Fruit fly (Drosophila melanogaster) whole organism, embryonic: Measurements from ENCODE around the gene CG14153.

ENCODE experiments used
- Aef1 ChIP-seq: fragments of 200-800 bp; sonication (Bioruptor generic); IDR thresholded peaks from 3 replicates; pipeline ENCODE4 v1.3.6; 2022; ENCODE audit warnings: missing biosample characterization, missing genetic modification characterization
- C15 ChIP-seq: fragments of 200-800 bp; sonication (Bioruptor generic); IDR thresholded peaks from 3 replicates; pipeline ENCODE4 v1.3.6; 2022; ENCODE audit warnings: missing biosample characterization, missing genetic modification characterization
- CG12219 ChIP-seq: fragments of 200-800 bp; sonication (Bioruptor generic); optimal IDR thresholded peaks from 3 replicates; lab custom pipeline; 2018; ENCODE audit warnings: missing biosample characterization, mild to moderate bottlenecking, missing genetic modification characterization
- CG12299 ChIP-seq: fragments of 200-800 bp; sonication (Bioruptor generic); optimal IDR thresholded peaks from 2 replicates; lab custom pipeline; 2018; ENCODE audit warnings: missing biosample characterization, mild to moderate bottlenecking, missing genetic modification characterization
- CG14014 ChIP-seq: fragments of 200-800 bp; sonication (Bioruptor generic); IDR thresholded peaks from 2 replicates; pipeline ENCODE4 v1.3.6; 2022; ENCODE audit warnings: missing biosample characterization, missing genetic modification characterization
- CG1602 ChIP-seq: fragments of 200-800 bp; sonication (Bioruptor generic); optimal IDR thresholded peaks from 3 replicates; lab custom pipeline; 2016; ENCODE audit warnings: missing biosample characterization, missing genetic modification characterization
- CG16815 ChIP-seq: fragments of 200-800 bp; sonication (Bioruptor generic); optimal IDR thresholded peaks from 3 replicates; lab custom pipeline; 2017; ENCODE audit warnings: missing biosample characterization, mild to moderate bottlenecking, missing genetic modification characterization
- CG17385 ChIP-seq: fragments of 200-800 bp; sonication (Bioruptor generic); optimal IDR thresholded peaks from 3 replicates; lab custom pipeline; 2018; ENCODE audit warnings: missing biosample characterization, mild to moderate bottlenecking, missing genetic modification characterization
- CG17829 ChIP-seq: fragments of 200-800 bp; optimal IDR thresholded peaks from 2 replicates; lab custom pipeline; 2019; ENCODE audit warnings: missing biosample characterization, mild to moderate bottlenecking, missing genetic modification characterization, moderate library complexity
- CG2889 ChIP-seq: fragments of 200-800 bp; sonication (Bioruptor generic); IDR thresholded peaks from 3 replicates; pipeline ENCODE4 v1.3.6; 2022; ENCODE audit warnings: missing biosample characterization, missing genetic modification characterization
- CG31365 ChIP-seq: fragments of 200-800 bp; sonication (Bioruptor generic); optimal IDR thresholded peaks from 2 replicates; lab custom pipeline; 2018; ENCODE audit warnings: missing biosample characterization, mild to moderate bottlenecking, missing genetic modification characterization
- CG3847 ChIP-seq: fragments of 200-800 bp; sonication (Bioruptor generic); IDR thresholded peaks from 2 replicates; pipeline ENCODE4 v1.3.6; 2022; ENCODE audit warnings: missing biosample characterization, missing genetic modification characterization
- CG4404 ChIP-seq: fragments of 200-800 bp; sonication (Bioruptor generic); IDR thresholded peaks from 2 replicates; pipeline ENCODE4 v1.3.6; 2022; ENCODE audit warnings: missing biosample characterization, missing genetic modification characterization
- CG6272 ChIP-seq: fragments of 200-800 bp; sonication (Bioruptor generic); IDR thresholded peaks from 2 replicates; pipeline ENCODE4 v1.3.6; 2022; ENCODE audit warnings: missing biosample characterization, missing genetic modification characterization
- CG7372 ChIP-seq: fragments of 200-800 bp; sonication (Bioruptor generic); IDR thresholded peaks from 2 replicates; pipeline ENCODE4 v1.3.6; 2022; ENCODE audit warnings: missing biosample characterization, missing genetic modification characterization
- CG7928 ChIP-seq: fragments of 200-800 bp; sonication (Bioruptor generic); optimal IDR thresholded peaks from 2 replicates; lab custom pipeline; 2017; ENCODE audit warnings: missing biosample characterization, mild to moderate bottlenecking, missing genetic modification characterization
- CG8281 ChIP-seq: fragments of 200-800 bp; sonication (Bioruptor generic); optimal IDR thresholded peaks from 2 replicates; lab custom pipeline; 2018; ENCODE audit warnings: missing biosample characterization, mild to moderate bottlenecking, missing genetic modification characterization, moderate library complexity
- CG8924 ChIP-seq: fragments of 200-800 bp; optimal IDR thresholded peaks from 3 replicates; lab custom pipeline; 2019; ENCODE audit warnings: missing biosample characterization, mild to moderate bottlenecking, missing genetic modification characterization, moderate library complexity
- CG8944 ChIP-seq: fragments of 200-800 bp; sonication (Bioruptor generic); optimal IDR thresholded peaks from 3 replicates; lab custom pipeline; 2016; ENCODE audit warnings: missing biosample characterization, missing genetic modification characterization
- CG9876 ChIP-seq: fragments of 200-800 bp; sonication (Bioruptor generic); optimal IDR thresholded peaks from 2 replicates; lab custom pipeline; 2016; ENCODE audit warnings: missing biosample characterization, missing genetic modification characterization
- Doc3 ChIP-seq: fragments of 200-800 bp; sonication (Bioruptor generic); IDR thresholded peaks from 3 replicates; pipeline ENCODE4 v1.3.6; 2022; ENCODE audit warnings: missing biosample characterization, missing genetic modification characterization; ENCODE audit not compliant: partially characterized antibody
- Elba2 ChIP-seq: fragments of 200-800 bp; sonication (Bioruptor generic); optimal IDR thresholded peaks from 3 replicates; lab custom pipeline; 2016; ENCODE audit warnings: missing biosample characterization, missing genetic modification characterization
- Ets97D ChIP-seq: fragments of 200-800 bp; sonication (Bioruptor generic); optimal IDR thresholded peaks from 3 replicates; lab custom pipeline; 2016; ENCODE audit warnings: missing biosample characterization, missing genetic modification characterization
- Gsc ChIP-seq: fragments of 200-800 bp; sonication (Bioruptor generic); IDR thresholded peaks from 2 replicates; pipeline ENCODE4 v1.3.6; 2022; ENCODE audit warnings: missing biosample characterization, missing genetic modification characterization
- Gug ChIP-seq: fragments of 200-800 bp; sonication (Bioruptor generic); IDR thresholded peaks from 4 replicates; pipeline ENCODE4 v1.3.6; 2022; ENCODE audit warnings: missing biosample characterization, missing genetic modification characterization
- HLHmδ ChIP-seq: fragments of 200-800 bp; sonication (Bioruptor generic); optimal IDR thresholded peaks from 2 replicates; lab custom pipeline; 2018; ENCODE audit warnings: missing biosample characterization, mild to moderate bottlenecking, missing genetic modification characterization, moderate library complexity
- MBD-R2 ChIP-seq: fragments of 200-800 bp; sonication (Bioruptor generic); IDR thresholded peaks from 2 replicates; pipeline ENCODE4 v1.3.6; 2022; ENCODE audit warnings: missing biosample characterization, missing genetic modification characterization
- NFAT ChIP-seq: fragments of 200-800 bp; sonication (Bioruptor generic); IDR thresholded peaks from 2 replicates; pipeline ENCODE4 v1.3.6; 2022; ENCODE audit warnings: missing biosample characterization, missing genetic modification characterization
- NfI ChIP-seq: fragments of 200-800 bp; sonication (Bioruptor generic); optimal IDR thresholded peaks from 3 replicates; lab custom pipeline; 2018; ENCODE audit warnings: missing biosample characterization, mild to moderate bottlenecking, missing genetic modification characterization, moderate library complexity
- Sry-β ChIP-seq: fragments of 200-800 bp; sonication (Bioruptor generic); optimal IDR thresholded peaks from 2 replicates; lab custom pipeline; 2018; ENCODE audit warnings: missing biosample characterization, mild to moderate bottlenecking, missing genetic modification characterization, moderate library complexity
- Stat92E ChIP-seq, 3 experiments: fragments of >200 bp in 2 of 3; fragments of 200-800 bp in 1 of 3; sonication (Bioruptor generic) in 1 of 3; optimal IDR thresholded peaks; 2 replicates each; lab custom pipeline; 2017 to 2019; ENCODE audit warnings: missing biosample characterization in 3 of 3, missing genetic modification characterization in 3 of 3, mild to moderate bottlenecking in 1 of 3, moderate library complexity in 1 of 3
- YL-1 ChIP-seq: fragments of 200-800 bp; sonication (Bioruptor generic); optimal IDR thresholded peaks from 3 replicates; lab custom pipeline; 2017; ENCODE audit warnings: missing biosample characterization, mild to moderate bottlenecking, missing genetic modification characterization
- bab2 ChIP-seq: fragments of 200-800 bp; sonication (Bioruptor generic); optimal IDR thresholded peaks from 2 replicates; lab custom pipeline; 2016; ENCODE audit warnings: missing biosample characterization, missing genetic modification characterization
- crol ChIP-seq: fragments of 200-800 bp; sonication (Bioruptor generic); IDR thresholded peaks from 2 replicates; pipeline ENCODE4 v1.3.6; 2022; ENCODE audit warnings: missing biosample characterization, missing genetic modification characterization
- da ChIP-seq: fragments of 200-800 bp; sonication (Bioruptor generic); optimal IDR thresholded peaks from 2 replicates; lab custom pipeline; 2016; ENCODE audit warnings: missing biosample characterization, missing genetic modification characterization
- dati ChIP-seq: fragments of 200-800 bp; sonication (Bioruptor generic); IDR thresholded peaks from 2 replicates; pipeline ENCODE4 v1.3.6; 2022; ENCODE audit warnings: missing biosample characterization, missing genetic modification characterization
- dysf ChIP-seq: fragments of 200-800 bp; sonication (Bioruptor generic); IDR thresholded peaks from 3 replicates; pipeline ENCODE4 v1.3.6; 2022; ENCODE audit warnings: missing biosample characterization, missing genetic modification characterization
- fd64A ChIP-seq: fragments of 200-800 bp; sonication (Bioruptor generic); optimal IDR thresholded peaks from 3 replicates; lab custom pipeline; 2018; ENCODE audit warnings: missing biosample characterization, mild to moderate bottlenecking, missing genetic modification characterization
- gem ChIP-seq: fragments of 200-800 bp; sonication (Bioruptor generic); optimal IDR thresholded peaks from 2 replicates; lab custom pipeline; 2019; ENCODE audit warnings: missing biosample characterization, mild to moderate bottlenecking, missing genetic modification characterization, moderate library complexity
- klu ChIP-seq: fragments of 200-800 bp; sonication (Bioruptor generic); IDR thresholded peaks from 2 replicates; pipeline ENCODE4 v1.3.6; 2022; ENCODE audit warnings: missing biosample characterization, missing genetic modification characterization
- nerfin-2 ChIP-seq: fragments of 200-800 bp; sonication (Bioruptor generic); IDR thresholded peaks from 2 replicates; pipeline ENCODE4 v1.3.6; 2022; ENCODE audit warnings: missing biosample characterization, missing genetic modification characterization; ENCODE audit not compliant: partially characterized antibody
- nom ChIP-seq: fragments of 200-800 bp; sonication (Bioruptor generic); optimal IDR thresholded peaks from 2 replicates; lab custom pipeline; 2017; ENCODE audit warnings: missing biosample characterization, missing genetic modification characterization, mild to moderate bottlenecking, moderate library complexity, missing genetic modification reagents
- pan ChIP-seq, 4 experiments: fragments of >200 bp in 3 of 4; fragments of 200-800 bp in 1 of 4; sonication (Bioruptor generic) in 1 of 4; optimal IDR thresholded peaks in 3 of 4; IDR thresholded peaks in 1 of 4; 2 replicates each; pipeline versions ENCODE4 v1.3.6 to Lab custom; 2017 to 2022; ENCODE audit warnings: missing biosample characterization in 2 of 4, missing genetic modification characterization in 2 of 4, mixed read lengths in 1 of 4
- pfk ChIP-seq: fragments of 200-800 bp; sonication (Bioruptor generic); optimal IDR thresholded peaks from 2 replicates; lab custom pipeline; 2018; ENCODE audit warnings: missing biosample characterization, mild to moderate bottlenecking, missing genetic modification characterization, moderate library complexity
- pho ChIP-seq: fragments of 200-800 bp; sonication (Bioruptor generic); optimal IDR thresholded peaks from 2 replicates; lab custom pipeline; 2016; ENCODE audit warnings: missing biosample characterization, missing genetic modification characterization
- sens-2 ChIP-seq: fragments of 200-800 bp; sonication (Bioruptor generic); IDR thresholded peaks from 2 replicates; pipeline ENCODE4 v1.3.6; 2022; ENCODE audit warnings: missing biosample characterization, missing genetic modification characterization
- tio ChIP-seq: fragments of 200-800 bp; sonication (Bioruptor generic); optimal IDR thresholded peaks from 2 replicates; lab custom pipeline; 2017; ENCODE audit warnings: missing biosample characterization, missing genetic modification characterization, inconsistent platforms
- tna ChIP-seq: fragments of 200-800 bp; sonication (Bioruptor generic); IDR thresholded peaks from 2 replicates; pipeline ENCODE4 v1.3.6; 2022; ENCODE audit warnings: missing biosample characterization, missing genetic modification characterization; ENCODE audit not compliant: partially characterized antibody
- z ChIP-seq: fragments of 200-800 bp; sonication (Bioruptor generic); IDR thresholded peaks from 3 replicates; pipeline ENCODE4 v1.3.6; 2022; ENCODE audit warnings: missing biosample characterization, missing genetic modification characterization

Gene CG14153

DNA sequence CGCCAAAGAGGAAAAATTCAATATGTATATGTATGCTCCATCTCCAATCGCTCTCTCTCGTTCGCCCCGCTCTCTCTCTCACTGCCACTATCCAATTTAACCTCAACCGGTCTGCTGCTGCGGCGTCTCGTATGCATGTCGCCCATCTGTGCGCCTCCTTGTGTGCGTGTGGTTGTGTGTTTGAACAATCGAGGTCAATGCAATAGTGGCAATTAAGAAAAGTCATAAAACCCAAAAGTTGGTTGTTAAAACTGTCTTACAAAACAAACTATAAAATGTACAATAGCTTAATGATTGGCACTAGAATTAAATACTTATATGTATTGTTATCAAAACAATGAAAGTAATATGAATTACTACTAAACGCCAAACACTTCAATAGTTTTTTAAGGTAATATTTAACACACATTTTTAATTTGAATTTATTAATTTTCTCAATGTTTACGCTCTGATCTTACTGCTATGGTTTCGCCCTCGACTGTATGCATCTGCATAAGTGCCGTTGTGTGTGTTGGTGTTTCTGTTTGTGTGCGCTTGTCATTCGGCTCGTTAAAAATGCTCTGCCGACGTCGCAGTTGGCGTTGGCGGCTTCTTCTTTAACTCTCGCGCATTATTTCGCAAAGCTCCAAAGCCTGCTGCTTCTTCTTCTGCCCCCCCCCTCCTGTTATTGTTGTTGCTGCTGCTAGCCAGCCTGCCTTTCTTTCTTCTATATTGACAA is 22.3 kb downstream of the CG14153 start (continued):
- TF ChIP-seq CG8924 (tag; lab: Kevin White, UChicago), result peak; percentile 99
- TF ChIP-seq CG7372, result peak; percentile 90
- TF ChIP-seq Aef1 (GFP tag; lab: Robert Waterston, UW), result peak; percentile 84
- TF ChIP-seq Stat92E (GFP tag; optimal IDR thresholded peaks at IDR 0.05; lab: Kevin White, UChicago), result peak in 2 of 3 experiments; percentile 73 to 98
- TF ChIP-seq CG12299 (tag; lab: Kevin White, UChicago), result peak; percentile 97
- peak; percentile 90 for TF ChIP-seq CG8281 (tag; lab: Kevin White, UChicago)
- TF ChIP-seq Gug, result peak; percentile 79
- TF ChIP-seq z (GFP tag; lab: Robert Waterston, UW), result no peak; the same call in 2 of the 3 replicates
- TF ChIP-seq nom, result peak; percentile 96
- TF ChIP-seq sens-2 (GFP tag; lab: Robert Waterston, UW), result peak; percentile 64
- TF ChIP-seq CG17829 (tag; lab: Kevin White, UChicago), result peak; percentile 99
- TF ChIP-seq nerfin-2 (GFP tag; lab: Robert Waterston, UW), result no peak
- TF ChIP-seq tio, result peak; percentile 97
- peak; percentile 60 for TF ChIP-seq CG8944 (GFP tag; lab: Kevin White, UChicago)
- peak; percentile 97 for TF ChIP-seq CG12219 (GFP tag; lab: Kevin White, UChicago)
- TF ChIP-seq da (GFP tag; lab: Kevin White, UChicago), result peak; percentile 52
- peak; percentile 67 for TF ChIP-seq Sry-β
- peak; percentile 44 for TF ChIP-seq CG9876
- TF ChIP-seq CG2889, result peak; percentile 84
- TF ChIP-seq fd64A (GFP tag; lab: Kevin White, UChicago), result peak; percentile 84
- peak; percentile 79; the same call in 2 of the 3 replicates for TF ChIP-seq C15 (GFP tag; lab: Robert Waterston, UW)
- TF ChIP-seq CG6272 (GFP tag; lab: Robert Waterston, UW), result peak; percentile 74
- peak; percentile 96 for TF ChIP-seq CG1602 (GFP tag; lab: Kevin White, UChicago)
- peak; percentile 89 for TF ChIP-seq bab2 (GFP tag; lab: Kevin White, UChicago)
- TF ChIP-seq YL-1 (GFP tag; lab: Kevin White, UChicago), result peak; percentile 95
- TF ChIP-seq klu (GFP tag; lab: Robert Waterston, UW), result peak; percentile 87
- no peak for TF ChIP-seq pan (optimal IDR thresholded peaks at IDR 0.05; lab: Kevin White, UChicago)
- TF ChIP-seq pan (GFP tag; optimal IDR thresholded peaks at IDR 0.05 in 1 of 2, IDR thresholded peaks at IDR 0.05 in 1 of 2), result peak in 1 of 2 experiments; percentile 95
- no peak for TF ChIP-seq tna (GFP tag; lab: Robert Waterston, UW)
- peak; percentile 97 for TF ChIP-seq NfI
- TF ChIP-seq pfk (GFP tag; lab: Kevin White, UChicago), result peak; percentile 48
- TF ChIP-seq CG14014 (GFP tag; lab: Robert Waterston, UW), result peak; percentile 90
- peak; percentile 66; the same call in 1 of the 2 replicates for TF ChIP-seq MBD-R2 (GFP tag; lab: Robert Waterston, UW)
- no peak for TF ChIP-seq Doc3
- no peak for TF ChIP-seq Gsc
- peak; percentile 81 for TF ChIP-seq dati
- TF ChIP-seq Elba2 (GFP tag; lab: Kevin White, UChicago), result peak; percentile 66
- peak; percentile 91 for TF ChIP-seq CG3847 (GFP tag; lab: Robert Waterston, UW)
- no peak for TF ChIP-seq HLHmδ (GFP tag; lab: Kevin White, UChicago)
- peak; percentile 95 for TF ChIP-seq dysf (GFP tag; lab: Robert Waterston, UW)
- peak; percentile 99 for TF ChIP-seq gem (tag; lab: Kevin White, UChicago)
- TF ChIP-seq crol, result peak; percentile 15; the same call in 1 of the 2 replicates
- TF ChIP-seq NFAT (GFP tag; lab: Robert Waterston, UW), result peak; percentile 45; the same call in 1 of the 2 replicates
- peak; percentile 80 for TF ChIP-seq CG31365
- peak; percentile 97 for TF ChIP-seq CG16815 (GFP tag; lab: Kevin White, UChicago)
- peak; percentile 65 for TF ChIP-seq Ets97D (GFP tag; lab: Kevin White, UChicago)
- peak; percentile 96 for TF ChIP-seq CG17385
- peak; percentile 75 for TF ChIP-seq CG7928 (GFP tag; lab: Kevin White, UChicago)
- peak; percentile 83 for TF ChIP-seq pho (GFP tag; lab: Kevin White, UChicago)
- TF ChIP-seq CG4404, result peak; percentile 90
